Fruit fly (Drosophila melanogaster) whole organism, embryonic: Measurements from ENCODE around the gene CG5334.

Experiments
- Abd-B ChIP-seq: fragments of 200-800 bp; sonication (Bioruptor generic); optimal IDR thresholded peaks from 2 replicates; lab custom pipeline; 2018; ENCODE audit warnings: missing biosample characterization, mild to moderate bottlenecking, missing genetic modification characterization, moderate library complexity
- Atf6 ChIP-seq: fragments of 200-800 bp; sonication (Bioruptor generic); IDR thresholded peaks from 2 replicates; pipeline ENCODE4 v1.3.6; 2022; ENCODE audit warnings: missing biosample characterization, missing genetic modification characterization
- Bteb2 ChIP-seq: fragments of 200-800 bp; sonication (Bioruptor generic); optimal IDR thresholded peaks from 2 replicates; lab custom pipeline; 2016; ENCODE audit warnings: missing biosample characterization, missing genetic modification characterization
- CG11695 ChIP-seq: fragments of 200-800 bp; sonication (Bioruptor generic); IDR thresholded peaks from 3 replicates; pipeline ENCODE4 v1.3.6; 2022; ENCODE audit warnings: missing biosample characterization, missing genetic modification characterization
- CG11723 ChIP-seq: fragments of 200-800 bp; sonication (Bioruptor generic); optimal IDR thresholded peaks from 2 replicates; lab custom pipeline; 2017; ENCODE audit warnings: missing biosample characterization, mild to moderate bottlenecking, missing genetic modification characterization
- CG12104 ChIP-seq: fragments of 200-800 bp; sonication (Bioruptor generic); optimal IDR thresholded peaks from 3 replicates; lab custom pipeline; 2016; ENCODE audit warnings: missing biosample characterization, missing genetic modification characterization
- CG1233 ChIP-seq: fragments of 200-800 bp; sonication (Bioruptor generic); optimal IDR thresholded peaks from 4 replicates; lab custom pipeline; 2018; ENCODE audit warnings: missing biosample characterization, mild to moderate bottlenecking, missing genetic modification characterization
- CG12769 ChIP-seq: fragments of 200-800 bp; sonication (Bioruptor generic); optimal IDR thresholded peaks from 2 replicates; lab custom pipeline; 2019; ENCODE audit warnings: missing biosample characterization, mild to moderate bottlenecking, missing genetic modification characterization, moderate library complexity
- CG12942 ChIP-seq: fragments of 200-800 bp; sonication (Bioruptor generic); optimal IDR thresholded peaks from 3 replicates; lab custom pipeline; 2016; ENCODE audit warnings: missing biosample characterization, missing genetic modification characterization
- CG13287 ChIP-seq: fragments of 200-800 bp; sonication (Bioruptor generic); IDR thresholded peaks from 2 replicates; pipeline ENCODE4 v1.3.6; 2022; ENCODE audit warnings: missing biosample characterization, missing genetic modification characterization; ENCODE audit not compliant: partially characterized antibody
- CG14014 ChIP-seq: fragments of 200-800 bp; sonication (Bioruptor generic); IDR thresholded peaks from 2 replicates; pipeline ENCODE4 v1.3.6; 2022; ENCODE audit warnings: missing biosample characterization, missing genetic modification characterization
- CG15269 ChIP-seq: fragments of 200-800 bp; sonication (Bioruptor generic); optimal IDR thresholded peaks from 2 replicates; lab custom pipeline; 2018; ENCODE audit warnings: missing biosample characterization, mild to moderate bottlenecking, missing genetic modification characterization, moderate library complexity
- CG1602 ChIP-seq: fragments of 200-800 bp; sonication (Bioruptor generic); optimal IDR thresholded peaks from 3 replicates; lab custom pipeline; 2016; ENCODE audit warnings: missing biosample characterization, missing genetic modification characterization
- CG18262 ChIP-seq: fragments of 200-800 bp; optimal IDR thresholded peaks from 3 replicates; lab custom pipeline; 2019; ENCODE audit warnings: missing biosample characterization, mild to moderate bottlenecking, missing genetic modification characterization, moderate library complexity
- CG2120 ChIP-seq: fragments of 200-800 bp; sonication (Bioruptor generic); optimal IDR thresholded peaks from 3 replicates; lab custom pipeline; 2016; ENCODE audit warnings: missing biosample characterization, missing genetic modification characterization
- CG2678 ChIP-seq: fragments of 200-800 bp; sonication (Bioruptor generic); optimal IDR thresholded peaks from 3 replicates; lab custom pipeline; 2019; ENCODE audit warnings: missing biosample characterization, mild to moderate bottlenecking, missing genetic modification characterization, moderate library complexity
- CG2712 ChIP-seq: fragments of 200-800 bp; optimal IDR thresholded peaks from 3 replicates; lab custom pipeline; 2019; ENCODE audit warnings: missing biosample characterization, mild to moderate bottlenecking, missing genetic modification characterization, moderate library complexity
- CG3163 ChIP-seq: fragments of 200-800 bp; sonication (Bioruptor generic); optimal IDR thresholded peaks from 3 replicates; lab custom pipeline; 2016; ENCODE audit warnings: missing biosample characterization, missing genetic modification characterization
- CG7271 ChIP-seq: fragments of 200-800 bp; sonication (Bioruptor generic); optimal IDR thresholded peaks from 2 replicates; lab custom pipeline; 2018; ENCODE audit warnings: missing biosample characterization, mild to moderate bottlenecking, missing genetic modification characterization, moderate library complexity
- CG7745 ChIP-seq: fragments of 200-800 bp; sonication (Bioruptor generic); optimal IDR thresholded peaks from 2 replicates; lab custom pipeline; 2018; ENCODE audit warnings: missing biosample characterization, mild to moderate bottlenecking, missing genetic modification characterization, moderate library complexity
- CG9609 ChIP-seq: fragments of 200-800 bp; sonication (Bioruptor generic); optimal IDR thresholded peaks from 3 replicates; lab custom pipeline; 2016; ENCODE audit warnings: missing biosample characterization, missing genetic modification characterization
- CG9797 ChIP-seq: fragments of 200-800 bp; sonication (Bioruptor generic); optimal IDR thresholded peaks from 3 replicates; lab custom pipeline; 2018; ENCODE audit warnings: missing biosample characterization, mild to moderate bottlenecking, missing genetic modification characterization
- Chrac-16 ChIP-seq: fragments of 200-800 bp; sonication (Bioruptor generic); optimal IDR thresholded peaks from 3 replicates; lab custom pipeline; 2016; ENCODE audit warnings: missing biosample characterization, missing genetic modification characterization
- D19B ChIP-seq: fragments of 200-800 bp; sonication (Bioruptor generic); optimal IDR thresholded peaks from 2 replicates; lab custom pipeline; 2017; ENCODE audit warnings: missing biosample characterization, mild to moderate bottlenecking, missing genetic modification characterization
- Dfd ChIP-seq, 2 experiments: fragments of >200 bp; optimal IDR thresholded peaks; 2 replicates each; lab custom pipeline; 2017; ENCODE audit warnings: missing biosample characterization in 2 of 2, missing genetic modification characterization in 2 of 2
- HLH3B ChIP-seq: fragments of 200-800 bp; sonication (Bioruptor generic); IDR thresholded peaks from 2 replicates; pipeline ENCODE4 v1.3.6; 2022; ENCODE audit warnings: missing biosample characterization, missing genetic modification characterization
- Hr3 ChIP-seq: fragments of 200-800 bp; sonication (Bioruptor generic); optimal IDR thresholded peaks from 3 replicates; lab custom pipeline; 2016; ENCODE audit warnings: missing biosample characterization, missing genetic modification characterization
- Hr51 ChIP-seq, 2 experiments: fragments of 200-800 bp; sonication (Bioruptor generic); optimal IDR thresholded peaks; 2 replicates in 1 of 2; 3 replicates in 1 of 2; lab custom pipeline; 2016 to 2018; ENCODE audit warnings: missing biosample characterization in 2 of 2, missing genetic modification characterization in 2 of 2, mild to moderate bottlenecking in 1 of 2, moderate library complexity in 1 of 2
- Sox100B ChIP-seq: fragments of 200-800 bp; sonication (Bioruptor generic); optimal IDR thresholded peaks from 3 replicates; lab custom pipeline; 2018; ENCODE audit warnings: missing biosample characterization, mild to moderate bottlenecking, missing genetic modification characterization
- az2 ChIP-seq: fragments of 200-800 bp; sonication (Bioruptor generic); optimal IDR thresholded peaks from 3 replicates; lab custom pipeline; 2016; ENCODE audit warnings: missing biosample characterization, missing genetic modification characterization
- btn ChIP-seq: fragments of 200-800 bp; sonication (Bioruptor generic); optimal IDR thresholded peaks from 2 replicates; lab custom pipeline; 2016; ENCODE audit warnings: missing biosample characterization, missing genetic modification characterization
- chif ChIP-seq, 2 experiments: fragments of 200-800 bp; sonication (Bioruptor generic); optimal IDR thresholded peaks; 3 replicates each; lab custom pipeline; 2016; ENCODE audit warnings: missing biosample characterization in 2 of 2, missing genetic modification characterization in 2 of 2
- cwo ChIP-seq: fragments of 200-800 bp; sonication (Bioruptor generic); optimal IDR thresholded peaks from 3 replicates; lab custom pipeline; 2017; ENCODE audit warnings: missing biosample characterization, missing genetic modification characterization, mild to moderate bottlenecking, moderate library complexity, missing genetic modification reagents
- dysf ChIP-seq: fragments of 200-800 bp; sonication (Bioruptor generic); IDR thresholded peaks from 3 replicates; pipeline ENCODE4 v1.3.6; 2022; ENCODE audit warnings: missing biosample characterization, missing genetic modification characterization
- esg ChIP-seq: fragments of 200-800 bp; sonication (Bioruptor generic); conservative IDR thresholded peaks from 2 replicates; pipeline ENCODE4 v1.3.6; 2022; ENCODE audit warnings: missing biosample characterization, missing genetic modification characterization
- fd3F ChIP-seq: fragments of 200-800 bp; sonication (Bioruptor generic); optimal IDR thresholded peaks from 2 replicates; lab custom pipeline; 2018; ENCODE audit warnings: missing biosample characterization, mild to moderate bottlenecking, missing genetic modification characterization, moderate library complexity
- fu2 ChIP-seq: fragments of 200-800 bp; sonication (Bioruptor generic); optimal IDR thresholded peaks from 2 replicates; lab custom pipeline; 2016; ENCODE audit warnings: missing biosample characterization, missing genetic modification characterization
- gcm2 ChIP-seq: fragments of 200-800 bp; sonication (Bioruptor generic); optimal IDR thresholded peaks from 2 replicates; lab custom pipeline; 2016; ENCODE audit warnings: missing biosample characterization, missing genetic modification characterization
- grau ChIP-seq: fragments of 200-800 bp; optimal IDR thresholded peaks from 3 replicates; lab custom pipeline; 2019; ENCODE audit warnings: missing biosample characterization, mild to moderate bottlenecking, missing genetic modification characterization, moderate library complexity
- mam ChIP-seq: fragments of 200-800 bp; sonication (Bioruptor generic); optimal IDR thresholded peaks from 3 replicates; lab custom pipeline; 2016; ENCODE audit warnings: missing biosample characterization, missing genetic modification characterization
- nerfin-1 ChIP-seq: fragments of 200-800 bp; sonication (Bioruptor generic); optimal IDR thresholded peaks from 3 replicates; lab custom pipeline; 2019; ENCODE audit warnings: missing biosample characterization, mild to moderate bottlenecking, missing genetic modification characterization, moderate library complexity
- org-1 ChIP-seq: fragments of 200-800 bp; sonication (Bioruptor generic); optimal IDR thresholded peaks from 2 replicates; lab custom pipeline; 2017; ENCODE audit warnings: missing biosample characterization, missing genetic modification characterization
- pan ChIP-seq, 4 experiments: fragments of >200 bp in 3 of 4; fragments of 200-800 bp in 1 of 4; sonication (Bioruptor generic) in 1 of 4; optimal IDR thresholded peaks in 3 of 4; IDR thresholded peaks in 1 of 4; 2 replicates each; pipeline versions ENCODE4 v1.3.6 to Lab custom; 2017 to 2022; ENCODE audit warnings: missing biosample characterization in 2 of 4, missing genetic modification characterization in 2 of 4, mixed read lengths in 1 of 4
- phol ChIP-seq: fragments of 200-800 bp; sonication (Bioruptor generic); optimal IDR thresholded peaks from 3 replicates; lab custom pipeline; 2018; ENCODE audit warnings: missing biosample characterization, mild to moderate bottlenecking, missing genetic modification characterization, moderate library complexity
- pnt ChIP-seq: fragments of 200-800 bp; sonication (Bioruptor generic); optimal IDR thresholded peaks from 3 replicates; lab custom pipeline; 2016; ENCODE audit warnings: missing biosample characterization, missing genetic modification characterization
- prd ChIP-seq, 3 experiments: fragments of >200 bp in 2 of 3; fragments of 200-800 bp in 1 of 3; sonication (Bioruptor generic) in 1 of 3; optimal IDR thresholded peaks in 2 of 3; IDR thresholded peaks in 1 of 3; 2 replicates in 2 of 3; 3 replicates in 1 of 3; pipeline versions ENCODE4 v1.3.6 to Lab custom; 2017 to 2022; ENCODE audit warnings: missing biosample characterization in 1 of 3, missing genetic modification characterization in 1 of 3
- stc ChIP-seq: fragments of 200-800 bp; sonication (Bioruptor generic); IDR thresholded peaks from 2 replicates; pipeline ENCODE4 v1.3.6; 2022; ENCODE audit warnings: missing biosample characterization, missing genetic modification characterization
- tll ChIP-seq, 2 experiments: fragments of 200-800 bp in 1 of 2; fragments of >200 bp in 1 of 2; sonication (Bioruptor generic) in 1 of 2; optimal IDR thresholded peaks; 2 replicates each; lab custom pipeline; 2017 to 2019; ENCODE audit warnings: missing biosample characterization in 2 of 2, missing genetic modification characterization in 2 of 2, mild to moderate bottlenecking in 1 of 2, moderate library complexity in 1 of 2

Gene CG5334

dm6 chrX:14765737-14766253, 9.3 kb upstream of the CG5334 start, which contains the start of gene CG15890 (continued):
- TF ChIP-seq CG11695 (GFP tag; lab: Robert Waterston, UW) (peak; percentile 58; the same call in 1 of the 3 replicates), chif (GFP tag; optimal IDR thresholded peaks at IDR 0.05; lab: Kevin White, UChicago) (peak; percentile 28 to 38), prd (optimal IDR thresholded peaks at IDR 0.05; lab: Kevin White, UChicago) (no peak), prd (GFP tag; IDR thresholded peaks at IDR 0.05; lab: Robert Waterston, UW) (0 out of 3 replicates have a peak, but pooled peaks have one; percentile 29), CG15269 (peak; percentile 73), grau (tag; lab: Kevin White, UChicago) (peak; percentile 72), nerfin-1 (tag; lab: Kevin White, UChicago) (peak; percentile 45), Bteb2 (GFP tag; lab: Kevin White, UChicago) (no peak), tll (GFP tag; optimal IDR thresholded peaks at IDR 0.05; lab: Kevin White, UChicago) (no peak), CG3163 (GFP tag; lab: Kevin White, UChicago) (peak; percentile 0), CG7745 (tag; lab: Kevin White, UChicago) (no peak), CG12769 (tag; lab: Kevin White, UChicago) (no peak), Hr51 (GFP tag; optimal IDR thresholded peaks at IDR 0.05; lab: Kevin White, UChicago) (peak in 1 of 2 experiments; percentile 85), Abd-B (GFP tag; lab: Kevin White, UChicago) (peak; percentile 71), fd3F (GFP tag; lab: Kevin White, UChicago) (peak; percentile 14), fu2 (peak; percentile 28), CG2712 (peak; percentile 75), CG7271 (tag; lab: Kevin White, UChicago) (no peak), CG14014 (GFP tag; lab: Robert Waterston, UW) (peak; percentile 31; the same call in 1 of the 2 replicates), Atf6 (peak; percentile 57; the same call in 1 of the 2 replicates), org-1 (GFP tag; lab: Kevin White, UChicago) (peak; percentile 51), CG1233 (GFP tag; lab: Kevin White, UChicago) (peak; percentile 21), CG12942 (GFP tag; lab: Kevin White, UChicago) (peak; percentile 10), CG12104 (peak; percentile 59), Hr3 (GFP tag; lab: Kevin White, UChicago) (peak; percentile 50), mam (GFP tag; lab: Kevin White, UChicago) (no peak), Chrac-16 (GFP tag; lab: Kevin White, UChicago) (peak; percentile 30), phol (peak; percentile 77), pnt (GFP tag; lab: Kevin White, UChicago) (peak; percentile 9), CG2678 (tag; lab: Kevin White, UChicago) (peak; percentile 73), CG2120 (GFP tag; lab: Kevin White, UChicago) (peak; percentile 51), dysf (GFP tag; lab: Robert Waterston, UW) (peak; percentile 65), CG1602 (GFP tag; lab: Kevin White, UChicago) (peak; percentile 6), btn (no peak), CG9609 (peak; percentile 1), CG11723 (GFP tag; lab: Kevin White, UChicago) (peak; percentile 39), pan (optimal IDR thresholded peaks at IDR 0.05; lab: Kevin White, UChicago) (no peak), pan (GFP tag; optimal IDR thresholded peaks at IDR 0.05 in 1 of 2, IDR thresholded peaks at IDR 0.05 in 1 of 2) (peak in 1 of 2 experiments; percentile 23), Sox100B (GFP tag; lab: Kevin White, UChicago) (peak; percentile 84), CG18262 (tag; lab: Kevin White, UChicago) (peak; percentile 79), cwo (GFP tag; lab: Kevin White, UChicago) (peak; percentile 50), Dfd (GFP tag; optimal IDR thresholded peaks at IDR 0.05; lab: Kevin White, UChicago) (no peak), stc (0 out of 2 replicates have a peak, but pooled peaks have one; percentile 11), gcm2 (GFP tag; lab: Kevin White, UChicago) (peak; percentile 13), D19B (no peak), HLH3B (no peak), az2 (GFP tag; lab: Kevin White, UChicago) (peak; percentile 68), esg (GFP tag; lab: Robert Waterston, UW) (0 out of 2 replicates have a peak, but pooled peaks have one; percentile 18), CG13287 (GFP tag; lab: Robert Waterston, UW) (no peak), CG9797 (no peak)
